1 fruit fly cellular context compared by ENCODE assay signal in the genomic region with DNA sequence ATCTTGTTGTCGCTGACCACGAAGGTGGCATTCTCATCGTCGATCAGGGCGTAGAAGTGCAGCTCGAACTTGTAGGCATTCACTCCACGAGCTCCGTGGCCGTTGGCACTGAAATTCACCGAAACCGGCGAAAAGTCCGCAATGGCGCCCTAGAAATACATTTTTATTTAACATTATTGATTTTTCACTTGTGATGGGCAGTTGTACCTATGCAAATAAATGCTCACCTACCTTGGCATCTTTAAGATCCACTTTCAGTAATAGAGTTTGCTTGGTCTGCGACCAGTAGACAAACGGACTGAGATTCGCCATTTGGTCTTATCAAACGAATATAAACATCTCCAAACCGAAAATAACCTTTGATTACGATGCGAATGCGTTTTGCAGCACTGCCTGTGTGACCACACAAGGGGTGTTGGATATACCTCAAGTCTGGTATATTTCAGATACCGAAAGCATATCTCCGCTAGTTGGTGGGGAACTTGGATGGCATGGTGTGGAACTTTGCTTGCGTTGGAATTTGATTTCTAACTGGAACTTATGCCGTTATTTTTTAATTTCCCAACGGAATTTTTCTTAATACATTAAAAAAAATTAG.
TF ChIP-seq lines count a peak whose summit lies in the region.

A gene (minus strand): TSS at position 403 of the 598 bp plus-strand sequence.

TF ChIP-seq in whole organism, embryonic, 481 proteins besides CTCF, POLR2A, EP300 and RAD21 (continued from another document and continues in another):
- TF ChIP-seq hbn (GFP tag; IDR thresholded peaks at IDR 0.05; lab: Robert Waterston, UW; ENCODE audit: partially characterized antibody) = no peak
- TF ChIP-seq al (GFP tag; IDR thresholded peaks at IDR 0.05; lab: Robert Waterston, UW) = peak; percentile 14; the same call in 1 of the 2 replicates
- TF ChIP-seq CG6813 (GFP tag; optimal IDR thresholded peaks at IDR 0.05; lab: Kevin White, UChicago) = no peak
- no peak for TF ChIP-seq sqz (GFP tag; optimal IDR thresholded peaks at IDR 0.05; lab: Kevin White, UChicago)
- TF ChIP-seq Trl (optimal IDR thresholded peaks at IDR 0.05; lab: Kevin White, UChicago) = no peak
- TF ChIP-seq Trl (GFP tag; optimal IDR thresholded peaks at IDR 0.05; lab: Kevin White, UChicago) = peak; percentile 49
- peak; percentile 43; the same call in 1 of the 2 replicates for TF ChIP-seq CG9932 (GFP tag; IDR thresholded peaks at IDR 0.05; lab: Robert Waterston, UW)
- TF ChIP-seq CG4820 (GFP tag; optimal IDR thresholded peaks at IDR 0.05; lab: Kevin White, UChicago) = no peak
- TF ChIP-seq CG4282 (GFP tag; optimal IDR thresholded peaks at IDR 0.05; lab: Kevin White, UChicago) = no peak
- peak; percentile 32; the same call in 1 of the 2 replicates for TF ChIP-seq rib (GFP tag; IDR thresholded peaks at IDR 0.05; lab: Robert Waterston, UW)
- TF ChIP-seq ssp (GFP tag; IDR thresholded peaks at IDR 0.05; lab: Robert Waterston, UW) = 0 out of 2 replicates have a peak, but pooled peaks have one; percentile 10
- no peak for TF ChIP-seq crol (GFP tag; IDR thresholded peaks at IDR 0.05; lab: Robert Waterston, UW)
- TF ChIP-seq Dll (GFP tag; IDR thresholded peaks at IDR 0.05; lab: Robert Waterston, UW; ENCODE audit: partially characterized antibody) = no peak
- TF ChIP-seq CG18476 (GFP tag; optimal IDR thresholded peaks at IDR 0.05; lab: Kevin White, UChicago) = no peak
- TF ChIP-seq HLH4C (GFP tag; IDR thresholded peaks at IDR 0.05; lab: Robert Waterston, UW; ENCODE audit: partially characterized antibody) = no peak
- no peak for TF ChIP-seq lbe (GFP tag; optimal IDR thresholded peaks at IDR 0.05; lab: Kevin White, UChicago)
- peak; percentile 72 for TF ChIP-seq trem (tag; optimal IDR thresholded peaks at IDR 0.05; lab: Kevin White, UChicago)
- no peak for TF ChIP-seq Dip3 (GFP tag; optimal IDR thresholded peaks at IDR 0.05; lab: Kevin White, UChicago)
- TF ChIP-seq CG17829 (tag; optimal IDR thresholded peaks at IDR 0.05; lab: Kevin White, UChicago) = no peak
- no peak for TF ChIP-seq abd-A (tag; optimal IDR thresholded peaks at IDR 0.05; lab: Kevin White, UChicago)
- peak; percentile 41 for TF ChIP-seq GATAe (GFP tag; conservative IDR thresholded peaks at IDR 0.05; lab: Robert Waterston, UW)
- TF ChIP-seq PHDP (tag; optimal IDR thresholded peaks at IDR 0.05; lab: Kevin White, UChicago) = peak; percentile 19
- TF ChIP-seq grn (GFP tag; optimal IDR thresholded peaks at IDR 0.05; lab: Kevin White, UChicago) = peak; percentile 57
- TF ChIP-seq CG6765 (GFP tag; optimal IDR thresholded peaks at IDR 0.05; lab: Kevin White, UChicago) = no peak
- TF ChIP-seq vfl (GFP tag; optimal IDR thresholded peaks at IDR 0.05; lab: Kevin White, UChicago) = peak; percentile 20
- peak; percentile 41 for TF ChIP-seq mam (GFP tag; optimal IDR thresholded peaks at IDR 0.05; lab: Kevin White, UChicago)
- no peak for TF ChIP-seq stc (GFP tag; IDR thresholded peaks at IDR 0.05; lab: Robert Waterston, UW)
- no peak for TF ChIP-seq CG15601 (tag; optimal IDR thresholded peaks at IDR 0.05; lab: Kevin White, UChicago)
- peak; percentile 95 for TF ChIP-seq gfzf (GFP tag; optimal IDR thresholded peaks at IDR 0.05; lab: Kevin White, UChicago)
- no peak for TF ChIP-seq CG3065 (GFP tag; optimal IDR thresholded peaks at IDR 0.05; lab: Kevin White, UChicago)
- no peak for TF ChIP-seq Jarid2 (GFP tag; optimal IDR thresholded peaks at IDR 0.05; lab: Kevin White, UChicago)
- TF ChIP-seq cwo (GFP tag; optimal IDR thresholded peaks at IDR 0.05; lab: Kevin White, UChicago) = no peak
- peak; percentile 95 for TF ChIP-seq pzg (GFP tag; optimal IDR thresholded peaks at IDR 0.05; lab: Kevin White, UChicago)
- no peak for TF ChIP-seq gsb-n (tag; optimal IDR thresholded peaks at IDR 0.05; lab: Kevin White, UChicago)
- peak; percentile 61; the same call in 2 of the 3 replicates for TF ChIP-seq Opbp (GFP tag; IDR thresholded peaks at IDR 0.05; lab: Robert Waterston, UW; ENCODE audit: partially characterized antibody)
- no peak for TF ChIP-seq tap (tag; optimal IDR thresholded peaks at IDR 0.05; lab: Kevin White, UChicago)
- TF ChIP-seq CG8924 (tag; optimal IDR thresholded peaks at IDR 0.05; lab: Kevin White, UChicago) = no peak
- TF ChIP-seq mld (GFP tag; IDR thresholded peaks at IDR 0.05; lab: Robert Waterston, UW; ENCODE audit: partially characterized antibody) = no peak
- peak; percentile 53 for TF ChIP-seq ERR (GFP tag; optimal IDR thresholded peaks at IDR 0.05; lab: Kevin White, UChicago)
- TF ChIP-seq ase (GFP tag; IDR thresholded peaks at IDR 0.05; lab: Robert Waterston, UW) = no peak
- TF ChIP-seq nom (GFP tag; optimal IDR thresholded peaks at IDR 0.05; lab: Kevin White, UChicago) = no peak
- no peak for TF ChIP-seq CG32532 (GFP tag; IDR thresholded peaks at IDR 0.05; lab: Robert Waterston, UW)
- TF ChIP-seq ci (GFP tag; IDR thresholded peaks at IDR 0.05; lab: Robert Waterston, UW) = peak; percentile 53
- peak; percentile 36 for TF ChIP-seq ftz-f1 (GFP tag; optimal IDR thresholded peaks at IDR 0.05; lab: Kevin White, UChicago)
- 0 out of 2 replicates have a peak, but pooled peaks have one; percentile 14 for TF ChIP-seq Xrp1 (GFP tag; IDR thresholded peaks at IDR 0.05; lab: Robert Waterston, UW)
- TF ChIP-seq tgo (GFP tag; IDR thresholded peaks at IDR 0.05; lab: Robert Waterston, UW) = no peak
- TF ChIP-seq danr (GFP tag; IDR thresholded peaks at IDR 0.05; lab: Robert Waterston, UW) = no peak
- peak; percentile 99 for TF ChIP-seq stwl (tag; optimal IDR thresholded peaks at IDR 0.05; lab: Kevin White, UChicago)
- peak; percentile 30; the same call in 1 of the 2 replicates for TF ChIP-seq bbx (GFP tag; IDR thresholded peaks at IDR 0.05; lab: Robert Waterston, UW; ENCODE audit: partially characterized antibody)
- TF ChIP-seq H2.0 (GFP tag; IDR thresholded peaks at IDR 0.05; lab: Robert Waterston, UW) = no peak
- no peak for TF ChIP-seq CG17612 (GFP tag; IDR thresholded peaks at IDR 0.05; lab: Robert Waterston, UW)
- TF ChIP-seq CG7271 (tag; optimal IDR thresholded peaks at IDR 0.05; lab: Kevin White, UChicago) = no peak
- no peak for TF ChIP-seq CG5180 (GFP tag; optimal IDR thresholded peaks at IDR 0.05; lab: Kevin White, UChicago)
- TF ChIP-seq CG16779 (GFP tag; IDR thresholded peaks at IDR 0.05; lab: Robert Waterston, UW) = no peak
- TF ChIP-seq mirr (GFP tag; optimal IDR thresholded peaks at IDR 0.05; lab: Kevin White, UChicago) = no peak
- TF ChIP-seq maf-S (GFP tag; optimal IDR thresholded peaks at IDR 0.05; lab: Kevin White, UChicago) = peak; percentile 24
- TF ChIP-seq peb (GFP tag; IDR thresholded peaks at IDR 0.05; lab: Robert Waterston, UW) = no peak
- TF ChIP-seq prd (optimal IDR thresholded peaks at IDR 0.05; lab: Kevin White, UChicago) = no peak
- TF ChIP-seq prd (GFP tag; IDR thresholded peaks at IDR 0.05; lab: Robert Waterston, UW) = no peak
- TF ChIP-seq kni (GFP tag; optimal IDR thresholded peaks at IDR 0.05; lab: Kevin White, UChicago) = no peak
- no peak for TF ChIP-seq CG31224 (GFP tag; IDR thresholded peaks at IDR 0.05; lab: Robert Waterston, UW)
- no peak for TF ChIP-seq CG10274 (GFP tag; optimal IDR thresholded peaks at IDR 0.05; lab: Kevin White, UChicago)
- no peak for TF ChIP-seq ab (GFP tag; optimal IDR thresholded peaks at IDR 0.05; lab: Kevin White, UChicago)
- TF ChIP-seq gsb (GFP tag; IDR thresholded peaks at IDR 0.05; lab: Robert Waterston, UW) = no peak
- TF ChIP-seq CG13287 (GFP tag; IDR thresholded peaks at IDR 0.05; lab: Robert Waterston, UW; ENCODE audit: partially characterized antibody) = peak; percentile 74; the same call in 1 of the 2 replicates
- no peak for TF ChIP-seq CG6254 (GFP tag; optimal IDR thresholded peaks at IDR 0.05; lab: Kevin White, UChicago)
- peak; percentile 10 for TF ChIP-seq CG18764 (GFP tag; optimal IDR thresholded peaks at IDR 0.05; lab: Kevin White, UChicago)
- TF ChIP-seq ro (GFP tag; IDR thresholded peaks at IDR 0.05; lab: Robert Waterston, UW) = no peak
- TF ChIP-seq E2f2 (GFP tag; IDR thresholded peaks at IDR 0.05; lab: Robert Waterston, UW) = peak; percentile 66
- TF ChIP-seq Dbx (GFP tag; IDR thresholded peaks at IDR 0.05; lab: Robert Waterston, UW) = peak; percentile 52; the same call in 1 of the 3 replicates
- no peak for TF ChIP-seq hth (optimal IDR thresholded peaks at IDR 0.05; lab: Kevin White, UChicago)
- TF ChIP-seq CG12744 (GFP tag; optimal IDR thresholded peaks at IDR 0.05; lab: Kevin White, UChicago) = peak; percentile 26
- peak; percentile 24 for TF ChIP-seq dm (GFP tag; optimal IDR thresholded peaks at IDR 0.05; lab: Kevin White, UChicago)
- no peak for TF ChIP-seq Fer2 (tag; optimal IDR thresholded peaks at IDR 0.05; lab: Kevin White, UChicago)
- peak; percentile 35 for TF ChIP-seq Sin3A (optimal IDR thresholded peaks at IDR 0.05; lab: Kevin White, UChicago)
- TF ChIP-seq NC2α (GFP tag; optimal IDR thresholded peaks at IDR 0.05; lab: Kevin White, UChicago) = no peak
- no peak for TF ChIP-seq Stat92E (GFP tag; optimal IDR thresholded peaks at IDR 0.05; lab: Kevin White, UChicago)
- TF ChIP-seq jing (GFP tag; optimal IDR thresholded peaks at IDR 0.05; lab: Kevin White, UChicago) = no peak
- no peak for TF ChIP-seq CG2712 (tag; optimal IDR thresholded peaks at IDR 0.05; lab: Kevin White, UChicago)
- TF ChIP-seq CG6654 (GFP tag; optimal IDR thresholded peaks at IDR 0.05; lab: Kevin White, UChicago) = no peak
- no peak for TF ChIP-seq vnd (GFP tag; IDR thresholded peaks at IDR 0.05; lab: Robert Waterston, UW; ENCODE audit: partially characterized antibody)
- TF ChIP-seq CG4424 (GFP tag; optimal IDR thresholded peaks at IDR 0.05; lab: Kevin White, UChicago) = no peak
- peak; percentile 89 for TF ChIP-seq pita (GFP tag; optimal IDR thresholded peaks at IDR 0.05; lab: Kevin White, UChicago)
- TF ChIP-seq nerfin-1 (tag; optimal IDR thresholded peaks at IDR 0.05; lab: Kevin White, UChicago) = no peak
- TF ChIP-seq Ravus (GFP tag; IDR thresholded peaks at IDR 0.05; lab: Robert Waterston, UW) = no peak
- peak; percentile 24 for TF ChIP-seq Hsf (GFP tag; optimal IDR thresholded peaks at IDR 0.05; lab: Kevin White, UChicago)
- TF ChIP-seq fu2 (GFP tag; optimal IDR thresholded peaks at IDR 0.05; lab: Kevin White, UChicago) = peak; percentile 11
- TF ChIP-seq CG2202 (tag; optimal IDR thresholded peaks at IDR 0.05; lab: Kevin White, UChicago) = no peak
- TF ChIP-seq CG13775 (GFP tag; optimal IDR thresholded peaks at IDR 0.05; lab: Kevin White, UChicago) = no peak
- TF ChIP-seq Camta (GFP tag; optimal IDR thresholded peaks at IDR 0.05; lab: Kevin White, UChicago) = no peak
- no peak for TF ChIP-seq Meics (GFP tag; optimal IDR thresholded peaks at IDR 0.05; lab: Kevin White, UChicago)
- no peak for TF ChIP-seq CG3726 (GFP tag; IDR thresholded peaks at IDR 0.05; lab: Robert Waterston, UW)
- TF ChIP-seq CG3995 (GFP tag; optimal IDR thresholded peaks at IDR 0.05; lab: Kevin White, UChicago) = no peak
- TF ChIP-seq Bteb2 (GFP tag; optimal IDR thresholded peaks at IDR 0.05; lab: Kevin White, UChicago) = peak; percentile 27
- peak; percentile 10 for TF ChIP-seq jumu (GFP tag; optimal IDR thresholded peaks at IDR 0.05; lab: Kevin White, UChicago)
- no peak for TF ChIP-seq CG17385 (GFP tag; optimal IDR thresholded peaks at IDR 0.05; lab: Kevin White, UChicago)
- peak; percentile 5 for TF ChIP-seq NC2β (GFP tag; optimal IDR thresholded peaks at IDR 0.05; lab: Kevin White, UChicago)
- no peak for TF ChIP-seq H15 (GFP tag; IDR thresholded peaks at IDR 0.05; lab: Robert Waterston, UW)
- no peak for TF ChIP-seq Hand (GFP tag; optimal IDR thresholded peaks at IDR 0.05; lab: Kevin White, UChicago)
- TF ChIP-seq CG16815 (GFP tag; optimal IDR thresholded peaks at IDR 0.05; lab: Kevin White, UChicago) = no peak
- TF ChIP-seq CG18599 (GFP tag; optimal IDR thresholded peaks at IDR 0.05; lab: Kevin White, UChicago) = no peak
- no peak for TF ChIP-seq Awh (GFP tag; IDR thresholded peaks at IDR 0.05; lab: Robert Waterston, UW)
- no peak for TF ChIP-seq gem (tag; optimal IDR thresholded peaks at IDR 0.05; lab: Kevin White, UChicago)
- TF ChIP-seq CG13624 (GFP tag; optimal IDR thresholded peaks at IDR 0.05; lab: Kevin White, UChicago) = peak; percentile 53
- no peak for TF ChIP-seq dmrt99B (tag; optimal IDR thresholded peaks at IDR 0.05; lab: Kevin White, UChicago)
- TF ChIP-seq ttk (GFP tag; IDR thresholded peaks at IDR 0.05; lab: Robert Waterston, UW) = no peak
- no peak for TF ChIP-seq Oaz (GFP tag; IDR thresholded peaks at IDR 0.05; lab: Robert Waterston, UW)
- TF ChIP-seq CG14965 (GFP tag; optimal IDR thresholded peaks at IDR 0.05; lab: Kevin White, UChicago; ENCODE audit: borderline replicate concordance) = no peak
- peak; percentile 3 for TF ChIP-seq Max (GFP tag; optimal IDR thresholded peaks at IDR 0.05; lab: Kevin White, UChicago)
- TF ChIP-seq CG12071 (GFP tag; optimal IDR thresholded peaks at IDR 0.05; lab: Kevin White, UChicago) = no peak
- TF ChIP-seq Kr (GFP tag; optimal IDR thresholded peaks at IDR 0.05; lab: Kevin White, UChicago) = no peak
- TF ChIP-seq CG12769 (tag; optimal IDR thresholded peaks at IDR 0.05; lab: Kevin White, UChicago) = no peak
- TF ChIP-seq Dp (GFP tag; optimal IDR thresholded peaks at IDR 0.05; lab: Kevin White, UChicago) = peak; percentile 52
- TF ChIP-seq CG6854 (GFP tag; optimal IDR thresholded peaks at IDR 0.05; lab: Kevin White, UChicago) = no peak
- no peak for TF ChIP-seq croc (GFP tag; conservative IDR thresholded peaks at IDR 0.05; lab: Robert Waterston, UW)
- no peak for TF ChIP-seq CG4328 (GFP tag; optimal IDR thresholded peaks at IDR 0.05; lab: Kevin White, UChicago)
- no peak for TF ChIP-seq Hey (tag; optimal IDR thresholded peaks at IDR 0.05; lab: Kevin White, UChicago)
- peak; percentile 75 for TF ChIP-seq Hmr (GFP tag; optimal IDR thresholded peaks at IDR 0.05; lab: Kevin White, UChicago)
- TF ChIP-seq CG30020 (tag; optimal IDR thresholded peaks at IDR 0.05; lab: Kevin White, UChicago) = no peak
- no peak for TF ChIP-seq NK7.1 (GFP tag; optimal IDR thresholded peaks at IDR 0.05; lab: Kevin White, UChicago)
- no peak for TF ChIP-seq Sox100B (GFP tag; optimal IDR thresholded peaks at IDR 0.05; lab: Kevin White, UChicago)
- TF ChIP-seq CG15479 (GFP tag; optimal IDR thresholded peaks at IDR 0.05; lab: Kevin White, UChicago) = no peak
- TF ChIP-seq CG7786 (GFP tag; optimal IDR thresholded peaks at IDR 0.05; lab: Kevin White, UChicago) = peak; percentile 23
- TF ChIP-seq Nf-YA (GFP tag; IDR thresholded peaks at IDR 0.05; lab: Robert Waterston, UW) = no peak
- no peak for TF ChIP-seq CG12391 (tag; optimal IDR thresholded peaks at IDR 0.05; lab: Kevin White, UChicago)
- peak; percentile 81 for TF ChIP-seq CG9797 (GFP tag; optimal IDR thresholded peaks at IDR 0.05; lab: Kevin White, UChicago)
- no peak for TF ChIP-seq CG2875 (GFP tag; optimal IDR thresholded peaks at IDR 0.05; lab: Kevin White, UChicago)
